Worm (Caenorhabditis elegans): ENCODE results near the gene asna-1.

ce11 chrIII:8944357-8944756 is 49.5 kb downstream of the asna-1 start, which contains the start of gene dhrr-1:
- TF ChIP-seq mdl-1 (tag; optimal IDR thresholded peaks at IDR 0.05): no peak
- no peak for TF ChIP-seq nhr-11 (tag; optimal IDR thresholded peaks at IDR 0.05)
- no peak for TF ChIP-seq zag-1 (tag; optimal IDR thresholded peaks at IDR 0.05)
- no peak for TF ChIP-seq lin-15B (tag; optimal IDR thresholded peaks at IDR 0.05)
- no peak for TF ChIP-seq snpc-4 (tag; optimal IDR thresholded peaks at IDR 0.05)
- TF ChIP-seq ztf-11 (tag; optimal IDR thresholded peaks at IDR 0.05): no peak
- TF ChIP-seq ceh-82 (tag; optimal IDR thresholded peaks at IDR 0.05): no peak
- no peak for TF ChIP-seq F10B5.3 (tag; optimal IDR thresholded peaks at IDR 0.05)
- TF ChIP-seq unc-62 (GFP tag; optimal IDR thresholded peaks at IDR 0.05 in 1 of 2): no peak
- TF ChIP-seq unc-62 (tag; optimal IDR thresholded peaks at IDR 0.05): no peak
- TF ChIP-seq nhr-111 (GFP tag; optimal IDR thresholded peaks at IDR 0.05): no peak
- no peak for TF ChIP-seq daf-12 (tag; optimal IDR thresholded peaks at IDR 0.05)

All from whole organism, L4 larva.